Fruit fly (Drosophila melanogaster) whole organism, prepupa: ENCODE data around the gene CG33947.

Source experiments
- Blimp-1 ChIP-seq: fragments of 200-800 bp; sonication (Bioruptor generic); optimal IDR thresholded peaks from 3 replicates; lab custom pipeline; 2017; ENCODE audit warnings: missing biosample characterization, missing genetic modification characterization, mild to moderate bottlenecking, moderate library complexity, missing genetic modification reagents
- CG10631 ChIP-seq: fragments of 200-800 bp; sonication (Bioruptor generic); optimal IDR thresholded peaks from 2 replicates; lab custom pipeline; 2016; ENCODE audit warnings: missing biosample characterization, missing genetic modification characterization
- CG11294 ChIP-seq: fragments of 200-800 bp; sonication (Bioruptor generic); IDR thresholded peaks from 2 replicates; pipeline ENCODE4 v1.3.6; 2022; ENCODE audit warnings: missing biosample characterization, missing genetic modification characterization
- CG11762 ChIP-seq: fragments of 200-800 bp; sonication (Bioruptor generic); optimal IDR thresholded peaks from 3 replicates; lab custom pipeline; 2016; ENCODE audit warnings: missing biosample characterization, missing genetic modification characterization; ENCODE audit not compliant: insufficient read depth
- CG11902 ChIP-seq: fragments of 200-800 bp; sonication (Bioruptor generic); optimal IDR thresholded peaks from 3 replicates; lab custom pipeline; 2016; ENCODE audit warnings: missing biosample characterization, missing genetic modification characterization
- CG15336 ChIP-seq: fragments of 200-800 bp; sonication (Bioruptor generic); IDR thresholded peaks from 2 replicates; pipeline ENCODE4 v1.3.6; 2022; ENCODE audit warnings: missing biosample characterization, missing genetic modification characterization
- CG1621 ChIP-seq: fragments of 200-800 bp; sonication (Bioruptor generic); optimal IDR thresholded peaks from 3 replicates; lab custom pipeline; 2018; ENCODE audit warnings: missing biosample characterization, mild to moderate bottlenecking, missing genetic modification characterization
- CG16779 ChIP-seq: fragments of 200-800 bp; sonication (Bioruptor generic); optimal IDR thresholded peaks from 3 replicates; lab custom pipeline; 2017; ENCODE audit warnings: missing biosample characterization, mild to moderate bottlenecking, missing genetic modification characterization
- CG3032 ChIP-seq: fragments of 200-800 bp; optimal IDR thresholded peaks from 2 replicates; lab custom pipeline; 2019; ENCODE audit warnings: missing biosample characterization, mild to moderate bottlenecking, missing genetic modification characterization, moderate library complexity
- CG31627 ChIP-seq: fragments of 200-800 bp; sonication (Bioruptor generic); optimal IDR thresholded peaks from 3 replicates; lab custom pipeline; 2016; ENCODE audit warnings: missing biosample characterization, missing genetic modification characterization
- CG32006 ChIP-seq: fragments of 200-800 bp; sonication (Bioruptor generic); optimal IDR thresholded peaks from 3 replicates; lab custom pipeline; 2017; ENCODE audit warnings: missing biosample characterization, mild to moderate bottlenecking, missing genetic modification characterization
- CG34406 ChIP-seq: fragments of 200-800 bp; sonication (Bioruptor generic); optimal IDR thresholded peaks from 3 replicates; lab custom pipeline; 2016; ENCODE audit warnings: missing biosample characterization, missing genetic modification characterization
- CG3919 ChIP-seq: fragments of 200-800 bp; sonication (Bioruptor generic); optimal IDR thresholded peaks from 3 replicates; lab custom pipeline; 2016; ENCODE audit warnings: missing biosample characterization, missing genetic modification characterization
- CG4318 ChIP-seq: fragments of 200-800 bp; sonication (Bioruptor generic); optimal IDR thresholded peaks from 3 replicates; lab custom pipeline; 2017; ENCODE audit warnings: missing biosample characterization, mild to moderate bottlenecking, missing genetic modification characterization
- CG6163 ChIP-seq: fragments of 200-800 bp; sonication (Bioruptor generic); IDR thresholded peaks from 3 replicates; pipeline ENCODE4 v1.3.6; 2022; ENCODE audit warnings: missing biosample characterization, missing genetic modification characterization
- CG6276 ChIP-seq: fragments of 200-800 bp; sonication (Bioruptor generic); optimal IDR thresholded peaks from 2 replicates; lab custom pipeline; 2017; ENCODE audit warnings: missing biosample characterization, mild to moderate bottlenecking, missing genetic modification characterization
- CG6808 ChIP-seq: fragments of 200-800 bp; sonication (Bioruptor generic); optimal IDR thresholded peaks from 3 replicates; lab custom pipeline; 2017; ENCODE audit warnings: missing biosample characterization, missing genetic modification characterization, mild to moderate bottlenecking, moderate library complexity, missing genetic modification reagents
- CG6854 ChIP-seq: fragments of 200-800 bp; sonication (Bioruptor generic); optimal IDR thresholded peaks from 2 replicates; lab custom pipeline; 2017; ENCODE audit warnings: missing biosample characterization, mild to moderate bottlenecking, missing genetic modification characterization
- CG7368 ChIP-seq: fragments of 200-800 bp; sonication (Bioruptor generic); optimal IDR thresholded peaks from 3 replicates; lab custom pipeline; 2016; ENCODE audit warnings: missing biosample characterization, missing genetic modification characterization
- CG8119 ChIP-seq: fragments of 200-800 bp; sonication (Bioruptor generic); IDR thresholded peaks from 3 replicates; pipeline ENCODE4 v1.3.6; 2022; ENCODE audit warnings: missing biosample characterization, missing genetic modification characterization
- CG8319 ChIP-seq: fragments of 200-800 bp; sonication (Bioruptor generic); optimal IDR thresholded peaks from 3 replicates; lab custom pipeline; 2016; ENCODE audit warnings: missing biosample characterization, missing genetic modification characterization
- CG8632 ChIP-seq: fragments of 200-800 bp; sonication (Bioruptor generic); optimal IDR thresholded peaks from 3 replicates; lab custom pipeline; 2016; ENCODE audit warnings: missing biosample characterization, missing genetic modification characterization
- CG9139 ChIP-seq: fragments of 200-800 bp; sonication (Bioruptor generic); optimal IDR thresholded peaks from 3 replicates; lab custom pipeline; 2017; ENCODE audit warnings: missing biosample characterization, mild to moderate bottlenecking, missing genetic modification characterization
- Eip78C ChIP-seq: fragments of 200-800 bp; sonication (Bioruptor generic); peaks from one replicate; lab custom pipeline; 2016; ENCODE audit warnings: missing biosample characterization, missing genetic modification characterization
- Ets96B ChIP-seq: fragments of 200-800 bp; optimal IDR thresholded peaks from 2 replicates; lab custom pipeline; 2019; ENCODE audit warnings: missing biosample characterization, mild to moderate bottlenecking, missing genetic modification characterization, moderate library complexity
- Gug ChIP-seq: fragments of 200-800 bp; sonication (Bioruptor generic); IDR thresholded peaks from 2 replicates; pipeline ENCODE4 v1.3.6; 2022; ENCODE audit warnings: missing biosample characterization, missing genetic modification characterization
- Hr38 ChIP-seq: sonication (Bioruptor generic); optimal IDR thresholded peaks from 2 replicates; lab custom pipeline; 2016; ENCODE audit warnings: missing biosample characterization, missing genetic modification characterization
- Hr4 ChIP-seq: fragments of 200-800 bp; sonication (Bioruptor generic); optimal IDR thresholded peaks from 3 replicates; lab custom pipeline; 2016; ENCODE audit warnings: missing biosample characterization, missing genetic modification characterization
- Lpt ChIP-seq: fragments of 200-800 bp; sonication (Bioruptor generic); optimal IDR thresholded peaks from 3 replicates; lab custom pipeline; 2016; ENCODE audit warnings: missing biosample characterization, missing genetic modification characterization
- Met ChIP-seq: fragments of 200-800 bp; sonication (Bioruptor generic); optimal IDR thresholded peaks from 3 replicates; lab custom pipeline; 2016; ENCODE audit warnings: missing biosample characterization, missing genetic modification characterization
- OdsH ChIP-seq: fragments of 200-800 bp; sonication (Bioruptor generic); optimal IDR thresholded peaks from 3 replicates; lab custom pipeline; 2016; ENCODE audit warnings: missing biosample characterization, missing genetic modification characterization
- Smox ChIP-seq: fragments of 200-800 bp; sonication (Bioruptor generic); optimal IDR thresholded peaks from 3 replicates; lab custom pipeline; 2016; ENCODE audit warnings: missing biosample characterization, missing genetic modification characterization
- Sox14 ChIP-seq: fragments of 200-800 bp; sonication (Bioruptor generic); optimal IDR thresholded peaks from 3 replicates; lab custom pipeline; 2016; ENCODE audit warnings: missing biosample characterization, missing genetic modification characterization
- cyc ChIP-seq: fragments of 200-800 bp; sonication (Bioruptor generic); optimal IDR thresholded peaks from 3 replicates; lab custom pipeline; 2016; ENCODE audit warnings: missing biosample characterization, missing genetic modification characterization
- dsx ChIP-seq: fragments of 200-800 bp; optimal IDR thresholded peaks from 3 replicates; lab custom pipeline; 2019; ENCODE audit warnings: missing biosample characterization, mild to moderate bottlenecking, missing genetic modification characterization, moderate library complexity; ENCODE audit not compliant: poor library complexity, severe bottlenecking
- esn ChIP-seq: fragments of 200-800 bp; sonication (Bioruptor generic); optimal IDR thresholded peaks from 2 replicates; lab custom pipeline; 2016; ENCODE audit warnings: missing biosample characterization, mild to moderate bottlenecking, missing genetic modification characterization, moderate library complexity
- fd85E ChIP-seq: fragments of 200-800 bp; sonication (Bioruptor generic); optimal IDR thresholded peaks from 3 replicates; lab custom pipeline; 2016; ENCODE audit warnings: missing biosample characterization, missing genetic modification characterization
- lz ChIP-seq: fragments of 200-800 bp; sonication (Bioruptor generic); optimal IDR thresholded peaks from 3 replicates; lab custom pipeline; 2016; ENCODE audit warnings: missing biosample characterization, missing genetic modification characterization
- salr ChIP-seq, 2 experiments: fragments of 200-800 bp; sonication (Bioruptor generic); optimal IDR thresholded peaks; 3 replicates each; lab custom pipeline; 2016 to 2018; ENCODE audit warnings: missing biosample characterization in 2 of 2, missing genetic modification characterization in 2 of 2, mild to moderate bottlenecking in 1 of 2
- spab ChIP-seq: fragments of 200-800 bp; sonication (Bioruptor generic); optimal IDR thresholded peaks from 2 replicates; lab custom pipeline; 2017; ENCODE audit warnings: missing biosample characterization, mild to moderate bottlenecking, missing genetic modification characterization, missing genetic modification reagents
- ss ChIP-seq, 2 experiments: fragments of 200-800 bp; sonication (Bioruptor generic); optimal IDR thresholded peaks; 2 replicates in 1 of 2; 3 replicates in 1 of 2; lab custom pipeline; 2017 to 2018; ENCODE audit warnings: mild to moderate bottlenecking in 2 of 2, missing biosample characterization in 2 of 2, missing genetic modification characterization in 2 of 2, moderate library complexity in 1 of 2
- svp ChIP-seq: fragments of 200-800 bp; sonication (Bioruptor generic); peaks from one replicate; lab custom pipeline; 2016; ENCODE audit warnings: missing biosample characterization, missing genetic modification characterization
- topi ChIP-seq: fragments of 200-800 bp; sonication (Bioruptor generic); optimal IDR thresholded peaks from 3 replicates; lab custom pipeline; 2016; ENCODE audit warnings: missing biosample characterization, missing genetic modification characterization

Gene CG33947

DNA sequence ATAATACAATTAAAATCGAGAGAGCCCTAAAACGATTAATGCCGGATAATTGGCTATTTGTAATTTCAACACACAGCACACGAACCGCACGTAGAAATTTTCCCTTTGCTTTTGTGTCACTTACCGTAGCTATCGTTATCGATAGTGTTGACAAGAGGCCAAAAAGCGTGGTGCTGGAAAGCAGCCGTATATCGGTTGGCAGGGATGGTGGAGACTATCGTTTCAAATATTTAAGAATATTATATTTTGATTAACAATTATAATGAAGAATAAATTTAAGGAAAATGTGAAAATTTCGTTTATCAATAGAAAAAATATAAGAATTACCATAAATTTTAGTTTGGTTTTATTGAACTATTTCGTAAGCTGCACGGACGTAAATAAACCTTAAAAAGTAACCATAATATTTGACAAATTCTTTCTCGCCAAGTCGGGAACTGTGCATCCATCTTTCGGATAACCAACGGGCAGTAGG is 3.2 kb upstream of the CG33947 start, which contains the start of gene JIL-1 (continued):
- TF ChIP-seq CG9139 (GFP tag; lab: Kevin White, UChicago) (no peak), CG34406 (peak; percentile 2), salr (GFP tag; optimal IDR thresholded peaks at IDR 0.05; lab: Kevin White, UChicago) (no peak), CG10631 (GFP tag; lab: Kevin White, UChicago) (peak; percentile 53), CG31627 (GFP tag; lab: Kevin White, UChicago) (peak; percentile 56), topi (peak; percentile 41), Met (GFP tag; lab: Kevin White, UChicago) (peak; percentile 53), fd85E (GFP tag; lab: Kevin White, UChicago) (no peak), CG8119 (no peak), dsx (peak; percentile 1), cyc (GFP tag; lab: Kevin White, UChicago) (peak; percentile 51), CG8632 (GFP tag; lab: Kevin White, UChicago) (peak; percentile 17), CG4318 (GFP tag; lab: Kevin White, UChicago) (no peak), lz (peak; percentile 72), Hr38 (GFP tag; lab: Kevin White, UChicago) (no peak), Blimp-1 (no peak), Hr4 (peak; percentile 34), CG15336 (GFP tag; lab: Robert Waterston, UW) (peak; percentile 45; the same call in 1 of the 2 replicates), Sox14 (GFP tag; lab: Kevin White, UChicago) (peak; percentile 53), CG6808 (GFP tag; lab: Kevin White, UChicago) (no peak), Ets96B (tag; lab: Kevin White, UChicago) (peak; percentile 1), CG3032 (tag; lab: Kevin White, UChicago) (peak; percentile 48), CG11902 (GFP tag; lab: Kevin White, UChicago) (peak; percentile 32), Smox (GFP tag; lab: Kevin White, UChicago) (peak; percentile 55), Lpt (GFP tag; lab: Kevin White, UChicago) (no peak), ss (GFP tag; optimal IDR thresholded peaks at IDR 0.05; lab: Kevin White, UChicago) (peak in 1 of 2 experiments; percentile 26), Eip78C (GFP tag; lab: Kevin White, UChicago) (peak; percentile 79), OdsH (GFP tag; lab: Kevin White, UChicago) (peak; percentile 49), svp (peak; percentile 76), CG6276 (no peak), CG6163 (GFP tag; lab: Robert Waterston, UW) (peak; percentile 64), CG32006 (GFP tag; lab: Kevin White, UChicago) (peak; percentile 33), CG7368 (GFP tag; lab: Kevin White, UChicago) (peak; percentile 20), CG16779 (tag; lab: Kevin White, UChicago) (no peak), CG11294 (GFP tag; lab: Robert Waterston, UW) (peak; percentile 32; the same call in 1 of the 2 replicates)

DNA sequence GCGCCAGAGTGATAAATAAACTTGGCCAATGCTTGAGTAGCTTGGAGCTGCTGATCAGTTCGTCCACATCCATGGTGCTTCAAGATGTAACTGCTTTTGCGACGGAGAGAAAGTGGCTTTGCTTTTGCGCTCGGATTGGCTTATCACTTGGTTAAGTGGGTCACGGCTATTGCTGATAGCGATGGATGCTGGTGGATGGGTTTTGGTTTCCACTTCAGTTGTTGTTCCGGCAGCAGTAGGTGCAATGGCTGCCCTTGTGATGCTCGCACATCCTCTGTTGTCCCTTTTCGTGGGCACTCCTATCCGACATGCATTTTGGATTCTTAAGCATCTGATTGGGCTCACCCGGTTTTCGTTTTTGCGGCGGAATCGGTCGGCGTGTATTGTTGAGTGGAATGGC is 2.0 kb upstream of the CG33947 start:
- TF ChIP-seq Eip78C (GFP tag; lab: Kevin White, UChicago) (peak; percentile 37), esn (GFP tag; lab: Kevin White, UChicago) (no peak), CG6808 (GFP tag; lab: Kevin White, UChicago) (no peak), svp (peak; percentile 9)

DNA sequence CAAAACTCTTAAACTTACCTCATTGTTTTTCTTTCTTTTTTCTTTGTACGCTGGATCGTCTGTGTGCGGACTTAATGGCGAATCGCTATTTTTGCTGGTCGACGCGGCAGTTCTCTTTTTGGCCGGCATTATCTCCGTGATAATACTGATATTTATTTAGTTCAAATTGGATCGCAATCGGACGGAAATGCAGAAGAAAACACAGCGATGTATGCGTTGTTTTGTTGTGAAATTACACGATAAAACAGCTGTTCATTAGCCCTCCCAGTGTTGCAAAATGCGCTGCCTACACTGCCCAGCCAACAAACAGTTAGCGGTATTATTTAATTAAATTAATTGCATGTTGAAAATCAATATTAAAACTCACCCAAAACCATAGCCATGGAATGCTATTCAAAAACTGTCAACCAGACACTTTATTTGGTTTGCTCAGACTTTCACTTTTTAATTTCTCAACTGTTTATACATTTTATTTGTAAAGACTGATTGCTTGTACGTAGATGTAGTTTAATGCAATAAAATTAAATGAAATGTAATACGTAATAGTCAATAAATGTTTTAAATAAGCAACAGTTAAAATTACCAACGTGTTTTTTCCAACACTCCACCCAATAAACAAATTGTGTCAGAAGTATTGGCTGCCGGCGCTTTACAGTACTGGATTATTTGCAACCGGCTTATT is 1.8 kb downstream of the CG33947 start, which contains the start of the genes Irbp18 and APP-BP1:
TSS of gene Irbp18 (minus strand) at position 205 of the 682 bp plus-strand sequence.
TSS of gene APP-BP1 (plus strand) at position 431 of the 682 bp plus-strand sequence.
- peak; percentile 85 for TF ChIP-seq Gug (GFP tag; lab: Robert Waterston, UW)
- TF ChIP-seq CG11762 (GFP tag; lab: Kevin White, UChicago) = peak; percentile 96
- TF ChIP-seq Hr38 (GFP tag; lab: Kevin White, UChicago) = peak; percentile 71
- TF ChIP-seq Hr4 = peak; percentile 97
- TF ChIP-seq CG1621 (tag; lab: Kevin White, UChicago) = peak; percentile 88
- peak; percentile 97 for TF ChIP-seq CG32006 (GFP tag; lab: Kevin White, UChicago)
- peak in 1 of 2 experiments; percentile 90 for TF ChIP-seq ss (GFP tag; optimal IDR thresholded peaks at IDR 0.05; lab: Kevin White, UChicago)
- TF ChIP-seq CG15336 (GFP tag; lab: Robert Waterston, UW) = peak; percentile 88
- TF ChIP-seq CG3919 = peak; percentile 95
- TF ChIP-seq OdsH (GFP tag; lab: Kevin White, UChicago) = peak; percentile 98
- peak; percentile 83 for TF ChIP-seq CG6854 (GFP tag; lab: Kevin White, UChicago)
- peak; percentile 92 for TF ChIP-seq CG8632 (GFP tag; lab: Kevin White, UChicago)
- peak; percentile 91 for TF ChIP-seq CG3032 (tag; lab: Kevin White, UChicago)
- TF ChIP-seq CG10631 (GFP tag; lab: Kevin White, UChicago) = peak; percentile 95
- TF ChIP-seq Eip78C (GFP tag; lab: Kevin White, UChicago) = peak; percentile 99
- TF ChIP-seq topi = peak; percentile 97
- peak; percentile 87 for TF ChIP-seq CG6276
- peak; percentile 92 for TF ChIP-seq CG11902 (GFP tag; lab: Kevin White, UChicago)
- peak; percentile 93 for TF ChIP-seq CG4318 (GFP tag; lab: Kevin White, UChicago)
- peak; percentile 97 for TF ChIP-seq CG31627 (GFP tag; lab: Kevin White, UChicago)
- peak; percentile 82 for TF ChIP-seq spab (GFP tag; lab: Kevin White, UChicago)
- TF ChIP-seq CG8319 (GFP tag; lab: Kevin White, UChicago) = peak; percentile 94
- TF ChIP-seq CG6163 (GFP tag; lab: Robert Waterston, UW) = peak; percentile 89
- peak; percentile 97 for TF ChIP-seq lz
- peak; percentile 95 for TF ChIP-seq CG34406
